Fruit fly (Drosophila melanogaster) whole organism: ENCODE data around the gene Rel.

ENCODE experiments used
- CG8478 ChIP-seq: fragments of >200 bp; optimal IDR thresholded peaks from 2 replicates; lab custom pipeline; 2018; ENCODE audit warnings: inconsistent platforms
- Dll ChIP-seq: fragments of >200 bp; optimal IDR thresholded peaks from 2 replicates; lab custom pipeline; 2017
- EcR ChIP-seq, 2 experiments: fragments of >200 bp; optimal IDR thresholded peaks; 2 replicates each; lab custom pipeline; 2017; ENCODE audit warnings: missing biosample characterization in 2 of 2, missing genetic modification characterization in 2 of 2, missing genetic modification reagents in 2 of 2
- pan ChIP-seq: fragments of >200 bp; optimal IDR thresholded peaks from 2 replicates; lab custom pipeline; 2017
- psq ChIP-seq: fragments of >200 bp; optimal IDR thresholded peaks from 2 replicates; lab custom pipeline; 2017
- usp ChIP-seq: fragments of >200 bp; optimal IDR thresholded peaks from 2 replicates; lab custom pipeline; 2017; ENCODE audit warnings: missing biosample characterization, missing genetic modification characterization, mixed read lengths

Gene Rel

dm6 chr3R:9011708-9012107 is 36.1 kb downstream of the Rel start:
- TF ChIP-seq CG8478 (lab: Kevin White, UChicago) (no peak), Dll (lab: Kevin White, UChicago) (no peak), EcR (GFP tag; optimal IDR thresholded peaks at IDR 0.05; lab: Kevin White, UChicago) (no peak), usp (GFP tag; lab: Kevin White, UChicago) (no peak), psq (lab: Kevin White, UChicago) (no peak), pan (lab: Kevin White, UChicago) (no peak)

DNA sequence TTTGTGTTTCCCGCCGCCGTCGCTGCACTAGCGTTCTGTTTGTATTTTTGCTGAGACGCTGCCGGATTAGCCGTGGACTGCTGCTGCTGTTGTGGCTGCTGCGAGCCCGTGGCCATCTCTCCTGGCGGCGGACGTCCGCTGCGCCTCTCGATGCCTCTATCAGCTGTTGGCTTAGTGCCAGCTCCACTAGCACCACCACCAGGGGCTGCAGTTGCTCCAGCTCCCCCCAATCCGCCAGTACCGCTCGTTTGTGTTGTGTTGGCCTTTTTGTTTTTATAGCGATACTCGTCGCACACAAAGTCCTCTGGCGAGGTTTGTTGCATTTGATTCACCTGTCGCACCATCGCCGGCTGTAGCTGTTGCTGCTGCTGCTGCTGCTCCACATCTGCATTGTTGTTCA is 37.1 kb downstream of the Rel start:
- TF ChIP-seq usp (GFP tag; lab: Kevin White, UChicago) (no peak), psq (lab: Kevin White, UChicago) (no peak), EcR (GFP tag; optimal IDR thresholded peaks at IDR 0.05; lab: Kevin White, UChicago) (no peak), Dll (lab: Kevin White, UChicago) (no peak), pan (lab: Kevin White, UChicago) (no peak), CG8478 (lab: Kevin White, UChicago) (no peak)

DNA sequence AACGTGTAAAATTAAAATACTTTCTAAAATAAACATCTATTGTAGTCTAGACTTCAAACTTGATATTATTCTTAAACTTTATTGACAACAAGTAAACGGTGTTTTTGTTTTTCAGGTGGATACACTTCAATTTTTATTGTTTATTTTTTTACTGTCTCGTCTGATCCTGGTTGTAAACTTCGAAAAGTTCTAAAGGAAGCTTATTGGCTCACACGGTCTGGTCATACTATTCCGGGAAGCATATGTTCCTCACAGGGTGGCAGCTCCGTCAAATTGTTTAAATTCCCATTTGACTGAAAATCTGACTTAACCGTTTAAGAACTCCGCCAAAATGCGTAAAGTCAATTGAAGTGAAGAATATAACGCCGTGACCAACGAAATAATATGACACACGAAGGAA is 39.6 kb downstream of the Rel start, which contains the start of gene CG11983:
CG11983 (plus strand) TSS at position 120 of the 400 bp plus-strand sequence.
- no peak for TF ChIP-seq EcR (GFP tag; optimal IDR thresholded peaks at IDR 0.05; lab: Kevin White, UChicago)
- TF ChIP-seq psq (lab: Kevin White, UChicago) = no peak
- no peak for TF ChIP-seq pan (lab: Kevin White, UChicago)

- TF ChIP-seq EcR (GFP tag; optimal IDR thresholded peaks at IDR 0.05; lab: Kevin White, UChicago) (no peak), usp (GFP tag; lab: Kevin White, UChicago) (no peak), pan (lab: Kevin White, UChicago) (no peak), CG8478 (lab: Kevin White, UChicago) (no peak), Dll (lab: Kevin White, UChicago) (no peak), psq (lab: Kevin White, UChicago) (no peak)
Observed at dm6 chr3R:9007258-9007657, 40.5 kb downstream of the Rel start.

dm6 chr3R:9006129-9006528 is 41.6 kb downstream of the Rel start, which contains the start of the genes Prosbeta3 and Iru:
Prosbeta3 (minus strand) TSS chr3R:9006226.
Iru (plus strand) TSS chr3R:9006456.
- TF ChIP-seq EcR (GFP tag; optimal IDR thresholded peaks at IDR 0.05; lab: Kevin White, UChicago) (no peak), pan (lab: Kevin White, UChicago) (no peak), Dll (lab: Kevin White, UChicago) (no peak), psq (lab: Kevin White, UChicago) (no peak), usp (GFP tag; lab: Kevin White, UChicago) (no peak)

DNA sequence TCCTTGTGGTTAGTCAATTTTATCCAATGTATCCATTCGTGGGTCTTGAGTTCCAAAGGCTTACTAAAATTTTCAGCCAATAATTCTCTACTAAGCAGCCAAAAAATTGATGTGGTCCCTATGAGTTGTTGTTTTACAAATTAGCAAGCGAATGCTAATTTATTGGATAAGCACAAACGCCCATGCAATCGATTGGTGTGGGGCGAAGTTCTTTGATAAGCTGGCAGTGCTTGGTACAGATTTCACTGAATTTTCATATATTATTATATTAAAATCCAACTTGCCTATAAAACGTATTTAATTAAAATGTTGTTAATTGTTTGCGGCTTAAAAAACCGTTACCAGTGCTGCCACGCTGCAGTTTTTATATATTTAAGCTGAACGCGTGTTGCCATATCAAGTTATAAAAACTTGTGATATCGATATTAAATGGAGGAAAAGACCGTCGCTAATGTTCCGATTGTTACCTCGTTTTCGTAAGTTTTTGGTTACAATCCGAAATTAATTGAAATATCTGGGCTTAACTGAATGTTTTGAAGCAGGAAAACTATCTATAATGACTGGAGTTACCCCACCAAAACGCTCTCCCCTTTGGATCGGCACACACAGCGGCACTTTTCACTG is 44.1 kb downstream of the Rel start, which contains the start of the genes CG31100 and CG11980:
CG31100 (minus strand) TSS at position 51 of the 624 bp plus-strand sequence.
CG11980 (plus strand) TSS at position 418 of the 624 bp plus-strand sequence.
- TF ChIP-seq EcR (GFP tag; optimal IDR thresholded peaks at IDR 0.05; lab: Kevin White, UChicago) (no peak), Dll (lab: Kevin White, UChicago) (no peak), pan (lab: Kevin White, UChicago) (no peak), usp (GFP tag; lab: Kevin White, UChicago) (no peak), psq (lab: Kevin White, UChicago) (no peak), CG8478 (lab: Kevin White, UChicago) (no peak)

dm6 chr3R:9002542-9002941 is 45.2 kb downstream of the Rel start:
- TF ChIP-seq pan (lab: Kevin White, UChicago) (no peak), usp (GFP tag; lab: Kevin White, UChicago) (no peak), psq (lab: Kevin White, UChicago) (no peak), Dll (lab: Kevin White, UChicago) (no peak), CG8478 (lab: Kevin White, UChicago) (no peak), EcR (GFP tag; optimal IDR thresholded peaks at IDR 0.05; lab: Kevin White, UChicago) (no peak)

- TF ChIP-seq EcR (GFP tag; optimal IDR thresholded peaks at IDR 0.05; lab: Kevin White, UChicago) (no peak), CG8478 (lab: Kevin White, UChicago) (no peak), pan (lab: Kevin White, UChicago) (no peak), usp (GFP tag; lab: Kevin White, UChicago) (no peak), Dll (lab: Kevin White, UChicago) (no peak), psq (lab: Kevin White, UChicago) (no peak)
Observed at dm6 chr3R:9001720-9002240, 46.0 kb downstream of the Rel start.

DNA sequence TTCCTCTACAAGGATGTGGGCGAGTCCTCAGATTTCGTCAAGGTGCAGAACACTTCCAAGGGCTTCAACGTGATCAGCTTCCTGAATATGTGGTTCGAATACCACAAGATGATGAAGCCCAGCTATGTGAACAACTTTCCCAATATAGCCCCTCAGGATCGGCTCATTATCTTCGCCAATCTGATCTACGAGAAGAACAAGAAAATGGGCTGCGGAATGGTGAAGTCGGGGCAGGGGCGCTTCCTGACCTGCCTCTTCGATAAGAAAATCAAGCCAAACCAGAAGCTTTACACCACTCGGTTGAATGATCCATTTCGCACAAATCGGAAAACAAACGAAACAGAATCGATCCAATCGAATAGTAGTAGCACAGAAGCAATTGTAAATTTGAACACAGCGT is 49.5 kb downstream of the Rel start:
- TF ChIP-seq EcR (GFP tag; optimal IDR thresholded peaks at IDR 0.05; lab: Kevin White, UChicago) (no peak), psq (lab: Kevin White, UChicago) (no peak), CG8478 (lab: Kevin White, UChicago) (no peak), usp (GFP tag; lab: Kevin White, UChicago) (no peak), Dll (lab: Kevin White, UChicago) (no peak)

dm6 chr3R:8997397-8997796 is 50.4 kb downstream of the Rel start, which contains the start of gene CG11977:
CG11977 (plus strand) TSS chr3R:8997697.
- TF ChIP-seq psq (lab: Kevin White, UChicago) = no peak
- TF ChIP-seq CG8478 (lab: Kevin White, UChicago) = no peak
- no peak for TF ChIP-seq pan (lab: Kevin White, UChicago)
- no peak for TF ChIP-seq Dll (lab: Kevin White, UChicago)
- no peak for TF ChIP-seq usp (GFP tag; lab: Kevin White, UChicago)
- no peak for TF ChIP-seq EcR (GFP tag; optimal IDR thresholded peaks at IDR 0.05; lab: Kevin White, UChicago)
